Worm (Caenorhabditis elegans) whole organism, L4 larva: Measurements from ENCODE around the gene H35B03.1.
A peak's percentile ranks its signal among the peaks of the same experiment; 100 is the strongest.

Experiments used
- F10B5.3 ChIP-seq: sonication (generic microtip); optimal IDR thresholded peaks from 2 replicates; lab custom pipeline; 2016; ENCODE audit warnings: mild to moderate bottlenecking, missing genetic modification characterization, missing compliant biosample characterization
- F26F4.8 ChIP-seq: fragments of 200-800 bp; sonication (Bioruptor generic); conservative IDR thresholded peaks from 2 replicates; pipeline ENCODE4 v1.3.6; 2022; ENCODE audit warnings: missing genetic modification characterization, missing compliant biosample characterization
- F49E8.2 ChIP-seq: sonication (generic microtip); optimal IDR thresholded peaks from 2 replicates; lab custom pipeline; 2016; ENCODE audit warnings: missing compliant biosample characterization, mild to moderate bottlenecking, missing genetic modification characterization, borderline replicate concordance
- T20F7.1 ChIP-seq: fragments of 200-800 bp; sonication (Bioruptor generic); optimal IDR thresholded peaks from 2 replicates; lab custom pipeline; 2018; ENCODE audit warnings: mild to moderate bottlenecking, missing genetic modification characterization, missing compliant biosample characterization
- Y48G9A.11 ChIP-seq: fragments of 200-800 bp; sonication (Bioruptor generic); IDR thresholded peaks from 2 replicates; pipeline ENCODE4 v1.3.6; 2022; ENCODE audit warnings: missing genetic modification reagents, missing genetic modification characterization, missing compliant biosample characterization
- Y75B8A.6 ChIP-seq: fragments of 200-800 bp; sonication (Bioruptor generic); IDR thresholded peaks from 2 replicates; pipeline ENCODE4 v1.3.6; 2022; ENCODE audit warnings: missing genetic modification reagents, missing genetic modification characterization, missing compliant biosample characterization
- arid-1 ChIP-seq: fragments of 200-800 bp; sonication (Bioruptor generic); conservative IDR thresholded peaks from 2 replicates; pipeline ENCODE4 v1.3.6; 2022; ENCODE audit warnings: missing genetic modification reagents, missing genetic modification characterization, missing compliant biosample characterization
- attf-4 ChIP-seq: sonication (generic microtip); optimal IDR thresholded peaks from 3 replicates; lab custom pipeline; 2017; ENCODE audit warnings: missing biosample characterization, missing genetic modification characterization
- ceh-20 ChIP-seq: fragments of 200-800 bp; sonication (Bioruptor generic); IDR thresholded peaks from 2 replicates; pipeline ENCODE4 v1.3.6; 2022; ENCODE audit warnings: missing genetic modification reagents, missing genetic modification characterization, missing compliant biosample characterization
- ceh-28 ChIP-seq: fragments of 150-350 bp; optimal IDR thresholded peaks from 2 replicates; lab custom pipeline; 2014; ENCODE audit warnings: missing biosample characterization, missing genetic modification reagents, missing genetic modification characterization
- ceh-32 ChIP-seq: sonication (generic microtip); optimal IDR thresholded peaks from 2 replicates; lab custom pipeline; 2016; ENCODE audit warnings: mild to moderate bottlenecking, missing genetic modification characterization, missing compliant biosample characterization; ENCODE audit not compliant: poor library complexity
- ceh-62 ChIP-seq: sonication (generic microtip); optimal IDR thresholded peaks from 2 replicates; lab custom pipeline; 2017; ENCODE audit warnings: missing biosample characterization, missing genetic modification characterization
- ces-1 ChIP-seq: fragments of 150-350 bp; sonication (generic microtip); optimal IDR thresholded peaks from 4 replicates; lab custom pipeline; 2014; ENCODE audit warnings: missing biosample characterization, missing genetic modification reagents, missing genetic modification characterization
- daf-16 ChIP-seq, 3 experiments: sonication (generic microtip); optimal IDR thresholded peaks; 2 replicates each; lab custom pipeline; 2016 to 2017; ENCODE audit warnings: missing genetic modification characterization in 3 of 3, missing genetic modification reagents in 3 of 3, mild to moderate bottlenecking in 2 of 3, missing compliant biosample characterization in 2 of 3, missing biosample characterization in 1 of 3, moderate library complexity in 1 of 3
- dmd-6 ChIP-seq: fragments of 200-800 bp; sonication (Bioruptor generic); IDR thresholded peaks from 2 replicates; pipeline ENCODE4 v1.3.6; 2022; ENCODE audit warnings: missing genetic modification reagents, missing genetic modification characterization, missing compliant biosample characterization
- dve-1 ChIP-seq: sonication (generic microtip); optimal IDR thresholded peaks from 2 replicates; lab custom pipeline; 2017; ENCODE audit warnings: antibody characterized with exemption, mild to moderate bottlenecking, missing genetic modification characterization, missing compliant biosample characterization; ENCODE audit not compliant: insufficient read depth
- egl-43 ChIP-seq: fragments of 200-800 bp; sonication (Bioruptor generic); IDR thresholded peaks from 2 replicates; pipeline ENCODE4 v1.3.6; 2022; ENCODE audit warnings: missing genetic modification reagents, missing genetic modification characterization, missing compliant biosample characterization
- gei-8 ChIP-seq: fragments of 200-800 bp; sonication (Bioruptor generic); optimal IDR thresholded peaks from 2 replicates; lab custom pipeline; 2018; ENCODE audit warnings: mild to moderate bottlenecking, missing genetic modification characterization, missing compliant biosample characterization
- hlh-11 ChIP-seq: fragments of 200-800 bp; sonication (Bioruptor generic); optimal IDR thresholded peaks from 2 replicates; lab custom pipeline; 2018; ENCODE audit warnings: mild to moderate bottlenecking, missing genetic modification characterization, missing compliant biosample characterization
- hlh-30 ChIP-seq: sonication (generic microtip); optimal IDR thresholded peaks from 2 replicates; lab custom pipeline; 2017; ENCODE audit warnings: antibody characterized with exemption, mild to moderate bottlenecking, missing genetic modification characterization, missing compliant biosample characterization; ENCODE audit not compliant: insufficient read depth
- hmg-1.1 ChIP-seq: fragments of 200-800 bp; sonication (Bioruptor generic); IDR thresholded peaks from 2 replicates; pipeline ENCODE4 v1.3.6; 2022; ENCODE audit warnings: missing genetic modification reagents, missing genetic modification characterization, missing compliant biosample characterization
- lim-7 ChIP-seq: fragments of 200-800 bp; sonication (Bioruptor generic); IDR thresholded peaks from 2 replicates; pipeline ENCODE4 v1.3.6; 2022; ENCODE audit warnings: missing genetic modification characterization, missing compliant biosample characterization
- lin-13 ChIP-seq: fragments of 150-350 bp; optimal IDR thresholded peaks from 2 replicates; lab custom pipeline; 2014; ENCODE audit warnings: missing biosample characterization, missing genetic modification reagents, missing genetic modification characterization
- lin-29 ChIP-seq: fragments of 200-800 bp; sonication (Bioruptor generic); IDR thresholded peaks from 2 replicates; pipeline ENCODE4 v1.3.6; 2022; ENCODE audit warnings: missing genetic modification reagents, missing genetic modification characterization, missing compliant biosample characterization
- lir-3 ChIP-seq: sonication (generic microtip); optimal IDR thresholded peaks from 2 replicates; lab custom pipeline; 2016; ENCODE audit warnings: mild to moderate bottlenecking, missing genetic modification characterization, missing compliant biosample characterization
- lsy-2 ChIP-seq, 2 experiments: fragments of 150-350 bp in 1 of 2; sonication (generic microtip) in 1 of 2; optimal IDR thresholded peaks; 2 replicates each; lab custom pipeline; 2014 to 2017; ENCODE audit warnings: missing biosample characterization in 2 of 2, missing genetic modification characterization in 2 of 2
- mdl-1 ChIP-seq, 2 experiments: fragments of 150-350 bp in 1 of 2; sonication (generic microtip) in 1 of 2; optimal IDR thresholded peaks; 2 replicates each; lab custom pipeline; 2014 to 2017; ENCODE audit warnings: missing biosample characterization in 2 of 2, missing genetic modification characterization in 2 of 2
- mep-1 ChIP-seq: fragments of 150-350 bp; sonication (generic microtip); optimal IDR thresholded peaks from 3 replicates; lab custom pipeline; 2014; ENCODE audit warnings: missing biosample characterization, missing genetic modification characterization
- mes-2 ChIP-seq: sonication (generic microtip); optimal IDR thresholded peaks from 2 replicates; lab custom pipeline; 2016; ENCODE audit warnings: missing genotype, mild to moderate bottlenecking, missing genetic modification characterization, missing compliant biosample characterization; ENCODE audit not compliant: poor library complexity, severe bottlenecking
- mxl-2 ChIP-seq: fragments of 200-800 bp; sonication (Bioruptor generic); conservative IDR thresholded peaks from 2 replicates; pipeline ENCODE4 v1.3.6; 2022; ENCODE audit warnings: missing genetic modification reagents, missing genetic modification characterization, missing compliant biosample characterization
- mxl-3 ChIP-seq: fragments of 200-800 bp; sonication (Bioruptor generic); optimal IDR thresholded peaks from 2 replicates; lab custom pipeline; 2018; ENCODE audit warnings: mild to moderate bottlenecking, missing genetic modification characterization, missing compliant biosample characterization
- nhr-10 ChIP-seq: fragments of 150-350 bp; optimal IDR thresholded peaks from 2 replicates; lab custom pipeline; 2014; ENCODE audit warnings: missing biosample characterization, missing genetic modification characterization
- nhr-102 ChIP-seq: sonication (generic microtip); optimal IDR thresholded peaks from 2 replicates; lab custom pipeline; 2016; ENCODE audit warnings: mild to moderate bottlenecking, missing genetic modification characterization, moderate library complexity, missing compliant biosample characterization
- nhr-111 ChIP-seq: fragments of 200-800 bp; sonication (Bioruptor generic); optimal IDR thresholded peaks from 2 replicates; lab custom pipeline; 2018; ENCODE audit warnings: mild to moderate bottlenecking, missing genetic modification characterization, missing compliant biosample characterization
- nhr-237 ChIP-seq: sonication (generic microtip); optimal IDR thresholded peaks from 2 replicates; lab custom pipeline; 2017; ENCODE audit warnings: missing biosample characterization, missing genetic modification characterization
- nhr-28 ChIP-seq: fragments of 150-350 bp; optimal IDR thresholded peaks from 2 replicates; lab custom pipeline; 2014; ENCODE audit warnings: missing biosample characterization, missing genetic modification characterization
- nhr-48 ChIP-seq: sonication (generic microtip); optimal IDR thresholded peaks from 2 replicates; lab custom pipeline; 2016; ENCODE audit warnings: mild to moderate bottlenecking, missing genetic modification characterization, missing compliant biosample characterization
- php-3 ChIP-seq: fragments of 200-800 bp; sonication (Bioruptor generic); IDR thresholded peaks from 2 replicates; pipeline ENCODE4 v1.3.6; 2022; ENCODE audit warnings: missing genetic modification reagents, missing genetic modification characterization, missing compliant biosample characterization
- pqm-1 ChIP-seq: sonication (generic microtip); optimal IDR thresholded peaks from 2 replicates; lab custom pipeline; 2017; ENCODE audit warnings: missing biosample characterization, missing genetic modification characterization
- saeg-2 ChIP-seq: fragments of 200-800 bp; sonication (Bioruptor generic); IDR thresholded peaks from 2 replicates; pipeline ENCODE4 v1.3.6; 2022; ENCODE audit warnings: missing genetic modification reagents, missing genetic modification characterization, missing compliant biosample characterization
- skn-1 ChIP-seq: fragments of 150-350 bp; optimal IDR thresholded peaks from 2 replicates; lab custom pipeline; 2014; ENCODE audit warnings: missing biosample characterization, missing genetic modification characterization
- spr-1 ChIP-seq: sonication (generic microtip); optimal IDR thresholded peaks from 2 replicates; lab custom pipeline; 2016; ENCODE audit warnings: mild to moderate bottlenecking, missing genetic modification characterization, missing compliant biosample characterization
- unc-39 ChIP-seq: sonication (generic microtip); optimal IDR thresholded peaks from 2 replicates; lab custom pipeline; 2017; ENCODE audit warnings: missing biosample characterization, missing genetic modification characterization
- unc-62 ChIP-seq, 3 experiments: fragments of 150-350 bp in 1 of 3; sonication (generic microtip); optimal IDR thresholded peaks in 2 of 3; peaks in 1 of 3; 1 replicate in 1 of 3; 2 replicates in 2 of 3; lab custom pipeline; 2014 to 2017; ENCODE audit warnings: missing biosample characterization in 3 of 3, missing genetic modification characterization in 3 of 3, missing genetic modification reagents in 3 of 3, missing genotype in 1 of 3
- zip-11 ChIP-seq: fragments of 200-800 bp; sonication (Bioruptor generic); IDR thresholded peaks from 2 replicates; pipeline ENCODE4 v1.3.6; 2022; ENCODE audit warnings: missing genetic modification characterization, missing compliant biosample characterization
- zip-2 ChIP-seq: fragments of 150-350 bp; optimal IDR thresholded peaks from 2 replicates; lab custom pipeline; 2014; ENCODE audit warnings: missing biosample characterization, missing genetic modification characterization
- ztf-11 ChIP-seq: fragments of 150-350 bp; optimal IDR thresholded peaks from 2 replicates; lab custom pipeline; 2014; ENCODE audit warnings: missing biosample characterization, missing genetic modification characterization
- ztf-7 ChIP-seq: fragments of 150-350 bp; optimal IDR thresholded peaks from 2 replicates; lab custom pipeline; 2014; ENCODE audit warnings: missing biosample characterization, missing genetic modification characterization

The H35B03.1 gene

ce11 chrIV:5764392-5764791 is 39.0 kb downstream of the H35B03.1 start (continued):
- 0 out of 2 replicates have a peak, but pooled peaks have one; percentile 21 for TF ChIP-seq ceh-20 (GFP tag; lab: Robert Waterston, UW)
- no peak for TF ChIP-seq lin-13 (GFP tag; lab: Kevin White, UChicago)
- no peak for TF ChIP-seq ceh-32 (tag; lab: Kevin White, UChicago)
- TF ChIP-seq nhr-48 (tag; lab: Kevin White, UChicago): peak; percentile 44
- TF ChIP-seq daf-16 (GFP tag; optimal IDR thresholded peaks at IDR 0.05; lab: Kevin White, UChicago): no peak
- peak; percentile 68 for TF ChIP-seq daf-16 (tag; optimal IDR thresholded peaks at IDR 0.05; lab: Kevin White, UChicago)
- TF ChIP-seq hlh-11: peak; percentile 75
- no peak for TF ChIP-seq Y75B8A.6 (GFP tag; lab: Robert Waterston, UW)
- TF ChIP-seq zip-2: no peak
- no peak for TF ChIP-seq nhr-111 (GFP tag; lab: Kevin White, UChicago)
- no peak for TF ChIP-seq F49E8.2 (tag; lab: Kevin White, UChicago)
- no peak for TF ChIP-seq php-3 (GFP tag; lab: Robert Waterston, UW)
- TF ChIP-seq pqm-1 (tag; lab: Kevin White, UChicago): no peak
- TF ChIP-seq skn-1 (tag; lab: Kevin White, UChicago): no peak
- no peak for TF ChIP-seq egl-43 (GFP tag; lab: Robert Waterston, UW)
- TF ChIP-seq ztf-7 (tag; lab: Kevin White, UChicago): no peak
- TF ChIP-seq dve-1 (tag; lab: Kevin White, UChicago): peak; percentile 59
- TF ChIP-seq nhr-237: no peak
- TF ChIP-seq mxl-2: no peak
- no peak for TF ChIP-seq spr-1
- no peak for TF ChIP-seq unc-39 (tag; lab: Kevin White, UChicago)
- no peak for TF ChIP-seq F10B5.3
- TF ChIP-seq ztf-11: no peak
- TF ChIP-seq gei-8 (GFP tag; lab: Kevin White, UChicago): peak; percentile 37
- no peak for TF ChIP-seq saeg-2 (GFP tag; lab: Robert Waterston, UW)
- TF ChIP-seq Y48G9A.11 (GFP tag; lab: Robert Waterston, UW): no peak
- peak; percentile 73 for TF ChIP-seq mxl-3 (GFP tag; lab: Kevin White, UChicago)
- TF ChIP-seq ces-1 (GFP tag; lab: Kevin White, UChicago): no peak
- no peak for TF ChIP-seq T20F7.1 (GFP tag; lab: Kevin White, UChicago)
- TF ChIP-seq nhr-28 (tag; lab: Kevin White, UChicago): peak; percentile 92
- TF ChIP-seq mes-2 (tag; lab: Kevin White, UChicago): no peak
- TF ChIP-seq nhr-10 (tag; lab: Kevin White, UChicago): no peak
- TF ChIP-seq lin-29 (GFP tag; lab: Robert Waterston, UW): no peak
- peak; percentile 22 for TF ChIP-seq nhr-102 (tag; lab: Kevin White, UChicago)
- TF ChIP-seq zip-11 (GFP tag; lab: Robert Waterston, UW): no peak
- no peak for TF ChIP-seq ceh-62 (tag; lab: Kevin White, UChicago)
- TF ChIP-seq unc-62 (GFP tag; optimal IDR thresholded peaks at IDR 0.05 in 1 of 2; lab: Kevin White, UChicago): peak in 1 of 2 experiments; percentile 95
- no peak for TF ChIP-seq unc-62 (tag; optimal IDR thresholded peaks at IDR 0.05; lab: Kevin White, UChicago)
- peak; percentile 14 to 66 for TF ChIP-seq lsy-2 (tag; optimal IDR thresholded peaks at IDR 0.05; lab: Kevin White, UChicago)
- no peak for TF ChIP-seq attf-4
- TF ChIP-seq dmd-6: peak; percentile 79
- TF ChIP-seq ceh-28 (tag; lab: Kevin White, UChicago): no peak

- TF ChIP-seq skn-1 (tag; lab: Kevin White, UChicago) (no peak), nhr-28 (tag; lab: Kevin White, UChicago) (peak; percentile 69), dve-1 (tag; lab: Kevin White, UChicago) (peak; percentile 39), mes-2 (tag; lab: Kevin White, UChicago) (no peak), arid-1 (GFP tag; lab: Robert Waterston, UW) (no peak), ceh-28 (tag; lab: Kevin White, UChicago) (no peak), hlh-11 (peak; percentile 43), lir-3 (tag; lab: Kevin White, UChicago) (no peak), lim-7 (GFP tag; lab: Robert Waterston, UW) (no peak), hlh-30 (tag; lab: Kevin White, UChicago) (peak; percentile 64), F26F4.8 (no peak), hmg-1.1 (GFP tag; lab: Robert Waterston, UW) (peak; percentile 29; the same call in 1 of the 2 replicates), dmd-6 (peak; percentile 27; the same call in 1 of the 2 replicates), mdl-1 (tag; optimal IDR thresholded peaks at IDR 0.05; lab: Kevin White, UChicago) (peak in 1 of 2 experiments; percentile 11), mep-1 (tag; lab: Kevin White, UChicago) (peak; percentile 21)
These were observed 40.3 kb downstream of the H35B03.1 start for ce11 chrIV:5765652-5766051.
